Worm (Caenorhabditis elegans) whole organism, mixed stage, embryonic: ENCODE data around the gene cup-16.

Source experiments
- ces-1 ChIP-seq: fragments of 150-350 bp; optimal IDR thresholded peaks from 2 replicates; lab custom pipeline; 2014; ENCODE audit warnings: missing biosample characterization, missing genetic modification reagents, missing genetic modification characterization
- elt-1 ChIP-seq: sonication (generic microtip); optimal IDR thresholded peaks from 2 replicates; lab custom pipeline; 2017; ENCODE audit warnings: missing genetic modification characterization, mild to moderate bottlenecking, missing compliant biosample characterization, antibody characterized with exemption, moderate library complexity, borderline replicate concordance; ENCODE audit not compliant: insufficient read depth
- flh-1 ChIP-seq: fragments of 200-800 bp; sonication (Bioruptor generic); optimal IDR thresholded peaks from 2 replicates; lab custom pipeline; 2018; ENCODE audit warnings: mild to moderate bottlenecking, missing genetic modification characterization, moderate library complexity, missing compliant biosample characterization
- hlh-1 ChIP-seq: fragments of 150-350 bp; optimal IDR thresholded peaks from 2 replicates; lab custom pipeline; 2014; ENCODE audit warnings: missing biosample characterization, missing genetic modification reagents, missing genetic modification characterization
- lin-13 ChIP-seq: fragments of 150-350 bp; optimal IDR thresholded peaks from 2 replicates; lab custom pipeline; 2014; ENCODE audit warnings: missing biosample characterization, missing genetic modification characterization
- nhr-12 ChIP-seq: fragments of 150-350 bp; optimal IDR thresholded peaks from 2 replicates; lab custom pipeline; 2014; ENCODE audit warnings: missing biosample characterization, missing genetic modification characterization
- nhr-237 ChIP-seq: fragments of 150-350 bp; optimal IDR thresholded peaks from 2 replicates; lab custom pipeline; 2014; ENCODE audit warnings: missing biosample characterization, missing genetic modification characterization
- nhr-28 ChIP-seq: fragments of 150-350 bp; optimal IDR thresholded peaks from 2 replicates; lab custom pipeline; 2014; ENCODE audit warnings: missing biosample characterization, missing genetic modification characterization
- pha-4 ChIP-seq: fragments of 150-350 bp; optimal IDR thresholded peaks from 2 replicates; lab custom pipeline; 2018; ENCODE audit warnings: missing biosample characterization, missing genetic modification reagents, missing genetic modification characterization
- snpc-4 ChIP-seq: fragments of 150-350 bp; optimal IDR thresholded peaks from 2 replicates; lab custom pipeline; 2014; ENCODE audit warnings: missing biosample characterization, missing genetic modification characterization
- tbx-8 ChIP-seq: fragments of 200-800 bp; sonication (Bioruptor generic); optimal IDR thresholded peaks from 2 replicates; lab custom pipeline; 2018; ENCODE audit warnings: mild to moderate bottlenecking, missing genetic modification characterization, moderate library complexity, missing compliant biosample characterization
- unc-120 ChIP-seq: sonication (generic microtip); optimal IDR thresholded peaks from 2 replicates; lab custom pipeline; 2017; ENCODE audit warnings: missing genetic modification characterization, missing compliant biosample characterization; ENCODE audit not compliant: poor library complexity, severe bottlenecking

- no peak for TF ChIP-seq flh-1
- TF ChIP-seq nhr-28 (tag; lab: Kevin White, UChicago) = no peak
- TF ChIP-seq snpc-4 (tag; lab: Kevin White, UChicago) = no peak
- TF ChIP-seq nhr-12 (tag; lab: Kevin White, UChicago) = no peak
- no peak for TF ChIP-seq elt-1 (tag; lab: Kevin White, UChicago)
- no peak for TF ChIP-seq hlh-1 (tag; lab: Kevin White, UChicago)
- TF ChIP-seq lin-13 (tag; lab: Kevin White, UChicago) = no peak
- no peak for TF ChIP-seq ces-1
- TF ChIP-seq unc-120 (tag; lab: Kevin White, UChicago) = no peak
- TF ChIP-seq pha-4 (tag; lab: Kevin White, UChicago) = no peak
- TF ChIP-seq nhr-237 = no peak
- TF ChIP-seq tbx-8 (GFP tag; lab: Kevin White, UChicago) = no peak
These were observed 36.1 kb upstream of the cup-16 start for ce11 chrII:8670835-8671234.
